Worm (Caenorhabditis elegans) whole organism, late embryonic: ENCODE results near the gene cogc-6.

Experiments
- F13H6.1 ChIP-seq: sonication (generic microtip); optimal IDR thresholded peaks from 2 replicates; lab custom pipeline; 2016; ENCODE audit warnings: missing genetic modification characterization, missing compliant biosample characterization
- ama-1 ChIP-seq: fragments of 150-350 bp; optimal IDR thresholded peaks from 2 replicates; lab custom pipeline; 2014
- ceh-18 ChIP-seq: sonication (generic microtip); optimal IDR thresholded peaks from 2 replicates; lab custom pipeline; 2016; ENCODE audit warnings: missing genetic modification characterization, missing compliant biosample characterization
- ceh-2 ChIP-seq: sonication (generic microtip); optimal IDR thresholded peaks from 2 replicates; lab custom pipeline; 2016; ENCODE audit warnings: missing genotype, missing genetic modification characterization, missing compliant biosample characterization
- ceh-24 ChIP-seq: sonication (generic microtip); optimal IDR thresholded peaks from 2 replicates; lab custom pipeline; 2016; ENCODE audit warnings: mild to moderate bottlenecking, missing genetic modification characterization, missing compliant biosample characterization
- ceh-30 ChIP-seq: fragments of 150-350 bp; optimal IDR thresholded peaks from 2 replicates; lab custom pipeline; 2014; ENCODE audit warnings: missing biosample characterization, missing genetic modification characterization
- ceh-34 ChIP-seq: sonication (generic microtip); optimal IDR thresholded peaks from 2 replicates; lab custom pipeline; 2016; ENCODE audit warnings: mild to moderate bottlenecking, missing genetic modification characterization, missing compliant biosample characterization
- ceh-9 ChIP-seq: sonication (generic microtip); optimal IDR thresholded peaks from 2 replicates; lab custom pipeline; 2016; ENCODE audit warnings: mild to moderate bottlenecking, missing genetic modification characterization, inconsistent platforms, missing compliant biosample characterization
- ets-4 ChIP-seq: sonication (generic microtip); optimal IDR thresholded peaks from 2 replicates; lab custom pipeline; 2016; ENCODE audit warnings: missing genetic modification characterization, missing compliant biosample characterization
- fkh-10 ChIP-seq: fragments of 150-350 bp; optimal IDR thresholded peaks from 2 replicates; lab custom pipeline; 2014; ENCODE audit warnings: missing biosample characterization, missing genetic modification reagents, missing genetic modification characterization
- hlh-6 ChIP-seq: sonication (generic microtip); optimal IDR thresholded peaks from 2 replicates; lab custom pipeline; 2016; ENCODE audit warnings: missing genotype, missing genetic modification characterization, missing compliant biosample characterization
- lin-11 ChIP-seq: fragments of 200-800 bp; sonication (Bioruptor generic); optimal IDR thresholded peaks from 2 replicates; lab custom pipeline; 2018; ENCODE audit warnings: mild to moderate bottlenecking, missing genetic modification characterization, missing compliant biosample characterization
- sox-4 ChIP-seq: sonication (generic microtip); optimal IDR thresholded peaks from 2 replicates; lab custom pipeline; 2017; ENCODE audit warnings: mild to moderate bottlenecking, missing genetic modification characterization, inconsistent platforms, missing compliant biosample characterization

ce11 chrV:8171688-8172087 is 49.4 kb downstream of the cogc-6 start:
- TF ChIP-seq ceh-18 (tag; lab: Kevin White, UChicago) (no peak), hlh-6 (tag; lab: Kevin White, UChicago) (no peak), ets-4 (no peak), ama-1 (no peak), fkh-10 (GFP tag; lab: Kevin White, UChicago) (no peak), lin-11 (tag; lab: Kevin White, UChicago) (no peak), ceh-24 (no peak), F13H6.1 (tag; lab: Kevin White, UChicago) (no peak), ceh-34 (tag; lab: Kevin White, UChicago) (no peak), ceh-30 (no peak), ceh-2 (tag; lab: Kevin White, UChicago) (no peak), sox-4 (tag; lab: Kevin White, UChicago) (no peak), ceh-9 (tag; lab: Kevin White, UChicago) (no peak)
